Fruit fly (Drosophila melanogaster) whole organism: Measurements from ENCODE around the gene ClpP.

Source experiments
- CG8478 ChIP-seq: fragments of >200 bp; optimal IDR thresholded peaks from 2 replicates; lab custom pipeline; 2018; ENCODE audit warnings: inconsistent platforms
- usp ChIP-seq: fragments of >200 bp; optimal IDR thresholded peaks from 2 replicates; lab custom pipeline; 2017; ENCODE audit warnings: missing biosample characterization, missing genetic modification characterization, mixed read lengths

- TF ChIP-seq usp = no peak
- no peak for TF ChIP-seq CG8478 (lab: Kevin White, UChicago)
Observed at dm6 chr2L:10321036-10321583, 35.5 kb upstream of the ClpP start.
